Fruit fly (Drosophila melanogaster) whole organism, embryonic: ENCODE results near the gene Cipc.

Experiments used
- Abd-B ChIP-seq: fragments of 200-800 bp; sonication (Bioruptor generic); optimal IDR thresholded peaks from 2 replicates; lab custom pipeline; 2018; ENCODE audit warnings: missing biosample characterization, mild to moderate bottlenecking, missing genetic modification characterization, moderate library complexity
- Aef1 ChIP-seq: fragments of 200-800 bp; sonication (Bioruptor generic); IDR thresholded peaks from 3 replicates; pipeline ENCODE4 v1.3.6; 2022; ENCODE audit warnings: missing biosample characterization, missing genetic modification characterization
- Antp ChIP-seq: fragments of 200-800 bp; sonication (Bioruptor generic); optimal IDR thresholded peaks from 3 replicates; lab custom pipeline; 2016; ENCODE audit warnings: missing biosample characterization, missing genetic modification characterization
- BtbVII ChIP-seq: fragments of 200-800 bp; sonication (Bioruptor generic); optimal IDR thresholded peaks from 3 replicates; lab custom pipeline; 2017; ENCODE audit warnings: missing biosample characterization, mild to moderate bottlenecking, missing genetic modification characterization
- Bteb2 ChIP-seq: fragments of 200-800 bp; sonication (Bioruptor generic); optimal IDR thresholded peaks from 2 replicates; lab custom pipeline; 2016; ENCODE audit warnings: missing biosample characterization, missing genetic modification characterization
- CG10274 ChIP-seq: fragments of 200-800 bp; sonication (Bioruptor generic); optimal IDR thresholded peaks from 3 replicates; lab custom pipeline; 2017; ENCODE audit warnings: missing biosample characterization, mild to moderate bottlenecking, missing genetic modification characterization
- CG10321 ChIP-seq: fragments of 200-800 bp; sonication (Bioruptor generic); IDR thresholded peaks from 2 replicates; pipeline ENCODE4 v1.3.6; 2022; ENCODE audit warnings: missing biosample characterization, missing genetic modification characterization
- CG1233 ChIP-seq: fragments of 200-800 bp; sonication (Bioruptor generic); optimal IDR thresholded peaks from 4 replicates; lab custom pipeline; 2018; ENCODE audit warnings: missing biosample characterization, mild to moderate bottlenecking, missing genetic modification characterization
- CG12391 ChIP-seq: fragments of 200-800 bp; sonication (Bioruptor generic); optimal IDR thresholded peaks from 3 replicates; lab custom pipeline; 2018; ENCODE audit warnings: missing biosample characterization, mild to moderate bottlenecking, missing genetic modification characterization, moderate library complexity
- CG13287 ChIP-seq: fragments of 200-800 bp; sonication (Bioruptor generic); IDR thresholded peaks from 2 replicates; pipeline ENCODE4 v1.3.6; 2022; ENCODE audit warnings: missing biosample characterization, missing genetic modification characterization; ENCODE audit not compliant: partially characterized antibody
- CG13624 ChIP-seq: fragments of 200-800 bp; sonication (Bioruptor generic); optimal IDR thresholded peaks from 2 replicates; lab custom pipeline; 2016; ENCODE audit warnings: missing biosample characterization, missing genetic modification characterization
- CG13775 ChIP-seq: fragments of 200-800 bp; sonication (Bioruptor generic); optimal IDR thresholded peaks from 3 replicates; lab custom pipeline; 2017; ENCODE audit warnings: missing biosample characterization, mild to moderate bottlenecking, missing genetic modification characterization
- CG1529 ChIP-seq: fragments of 200-800 bp; sonication (Bioruptor generic); optimal IDR thresholded peaks from 3 replicates; lab custom pipeline; 2018; ENCODE audit warnings: missing biosample characterization, missing genetic modification characterization
- CG15601 ChIP-seq: fragments of 200-800 bp; sonication (Bioruptor generic); optimal IDR thresholded peaks from 3 replicates; lab custom pipeline; 2019; ENCODE audit warnings: missing biosample characterization, mild to moderate bottlenecking, missing genetic modification characterization, moderate library complexity
- CG17328 ChIP-seq: fragments of 200-800 bp; sonication (Bioruptor generic); IDR thresholded peaks from 2 replicates; pipeline ENCODE4 v1.3.6; 2022; ENCODE audit warnings: missing biosample characterization, missing genetic modification characterization
- CG18764 ChIP-seq: fragments of 200-800 bp; sonication (Bioruptor generic); optimal IDR thresholded peaks from 3 replicates; lab custom pipeline; 2016; ENCODE audit warnings: missing biosample characterization, missing genetic modification characterization
- CG2116 ChIP-seq: fragments of 200-800 bp; sonication (Bioruptor generic); optimal IDR thresholded peaks from 3 replicates; lab custom pipeline; 2018; ENCODE audit warnings: missing biosample characterization, mild to moderate bottlenecking, missing genetic modification characterization
- CG33557 ChIP-seq: fragments of 200-800 bp; sonication (Bioruptor generic); optimal IDR thresholded peaks from 2 replicates; lab custom pipeline; 2019; ENCODE audit warnings: missing biosample characterization, mild to moderate bottlenecking, missing genetic modification characterization, moderate library complexity
- CG34376 ChIP-seq: fragments of 200-800 bp; sonication (Bioruptor generic); optimal IDR thresholded peaks from 2 replicates; lab custom pipeline; 2018; ENCODE audit warnings: missing biosample characterization, mild to moderate bottlenecking, missing genetic modification characterization
- CG4424 ChIP-seq: fragments of 200-800 bp; sonication (Bioruptor generic); optimal IDR thresholded peaks from 3 replicates; lab custom pipeline; 2016; ENCODE audit warnings: missing biosample characterization, missing genetic modification characterization
- CG4617 ChIP-seq: fragments of 200-800 bp; sonication (Bioruptor generic); optimal IDR thresholded peaks from 3 replicates; lab custom pipeline; 2016; ENCODE audit warnings: missing biosample characterization, missing genetic modification characterization, borderline replicate concordance
- CG6854 ChIP-seq: fragments of 200-800 bp; sonication (Bioruptor generic); optimal IDR thresholded peaks from 3 replicates; lab custom pipeline; 2017; ENCODE audit warnings: missing biosample characterization, mild to moderate bottlenecking, missing genetic modification characterization
- CG8478 ChIP-seq: fragments of >200 bp; optimal IDR thresholded peaks from 2 replicates; lab custom pipeline; 2018
- CG8765 ChIP-seq: fragments of 200-800 bp; sonication (Bioruptor generic); IDR thresholded peaks from 2 replicates; pipeline ENCODE4 v1.3.6; 2022; ENCODE audit warnings: missing biosample characterization, missing genetic modification characterization
- CG9932 ChIP-seq: fragments of 200-800 bp; sonication (Bioruptor generic); IDR thresholded peaks from 2 replicates; pipeline ENCODE4 v1.3.6; 2022; ENCODE audit warnings: missing biosample characterization, missing genetic modification characterization
- Elba2 ChIP-seq: fragments of 200-800 bp; sonication (Bioruptor generic); optimal IDR thresholded peaks from 3 replicates; lab custom pipeline; 2016; ENCODE audit warnings: missing biosample characterization, missing genetic modification characterization
- HmgD ChIP-seq: fragments of 200-800 bp; sonication (Bioruptor generic); optimal IDR thresholded peaks from 3 replicates; lab custom pipeline; 2016; ENCODE audit warnings: missing biosample characterization, missing genetic modification characterization
- HmgZ ChIP-seq: fragments of 200-800 bp; sonication (Bioruptor generic); optimal IDR thresholded peaks from 2 replicates; lab custom pipeline; 2018; ENCODE audit warnings: missing biosample characterization, mild to moderate bottlenecking, missing genetic modification characterization
- Hr3 ChIP-seq: fragments of 200-800 bp; sonication (Bioruptor generic); optimal IDR thresholded peaks from 3 replicates; lab custom pipeline; 2016; ENCODE audit warnings: missing biosample characterization, missing genetic modification characterization
- Med ChIP-seq: fragments of 200-800 bp; sonication (Bioruptor generic); peaks from one replicate; lab custom pipeline; 2016; ENCODE audit warnings: missing biosample characterization, missing genetic modification characterization, mild to moderate bottlenecking, inconsistent platforms, moderate library complexity
- Mrtf ChIP-seq: fragments of 200-800 bp; sonication (Bioruptor generic); IDR thresholded peaks from 3 replicates; pipeline ENCODE4 v1.3.6; 2022; ENCODE audit warnings: missing biosample characterization, missing genetic modification characterization
- Myb ChIP-seq: fragments of 200-800 bp; sonication (Bioruptor generic); optimal IDR thresholded peaks from 2 replicates; lab custom pipeline; 2016; ENCODE audit warnings: missing biosample characterization, missing genetic modification characterization
- crp ChIP-seq, 2 experiments: fragments of 200-800 bp; sonication (Bioruptor generic); optimal IDR thresholded peaks; 2 replicates in 1 of 2; 3 replicates in 1 of 2; lab custom pipeline; 2017; ENCODE audit warnings: missing biosample characterization in 2 of 2, missing genetic modification characterization in 2 of 2, mild to moderate bottlenecking in 1 of 2, moderate library complexity in 1 of 2
- exex ChIP-seq: fragments of 200-800 bp; sonication (Bioruptor generic); optimal IDR thresholded peaks from 4 replicates; lab custom pipeline; 2018; ENCODE audit warnings: missing biosample characterization, mild to moderate bottlenecking, missing genetic modification characterization, moderate library complexity
- fd64A ChIP-seq: fragments of 200-800 bp; sonication (Bioruptor generic); optimal IDR thresholded peaks from 3 replicates; lab custom pipeline; 2018; ENCODE audit warnings: missing biosample characterization, mild to moderate bottlenecking, missing genetic modification characterization
- gro ChIP-seq: fragments of 200-800 bp; sonication (Bioruptor generic); optimal IDR thresholded peaks from 2 replicates; lab custom pipeline; 2016; ENCODE audit warnings: missing biosample characterization, missing genetic modification characterization
- hb ChIP-seq: fragments of 200-800 bp; sonication (Bioruptor generic); IDR thresholded peaks from 3 replicates; pipeline ENCODE4 v1.3.6; 2022; ENCODE audit warnings: missing biosample characterization, missing genetic modification characterization; ENCODE audit not compliant: partially characterized antibody
- ind ChIP-seq: fragments of 200-800 bp; sonication (Bioruptor generic); optimal IDR thresholded peaks from 3 replicates; lab custom pipeline; 2016; ENCODE audit warnings: missing biosample characterization, missing genetic modification characterization
- jumu ChIP-seq: fragments of 200-800 bp; sonication (Bioruptor generic); optimal IDR thresholded peaks from 3 replicates; lab custom pipeline; 2016; ENCODE audit warnings: missing biosample characterization, missing genetic modification characterization
- mirr ChIP-seq: fragments of 200-800 bp; sonication (Bioruptor generic); optimal IDR thresholded peaks from 3 replicates; lab custom pipeline; 2018; ENCODE audit warnings: missing biosample characterization, mild to moderate bottlenecking, missing genetic modification characterization
- oc ChIP-seq: fragments of 200-800 bp; sonication (Bioruptor generic); optimal IDR thresholded peaks from 2 replicates; lab custom pipeline; 2018; ENCODE audit warnings: missing biosample characterization, mild to moderate bottlenecking, missing genetic modification characterization, moderate library complexity
- otp ChIP-seq: fragments of 200-800 bp; sonication (Bioruptor generic); IDR thresholded peaks from 3 replicates; pipeline ENCODE4, ENCODE4 v1.3.6; 2022; ENCODE audit warnings: missing biosample characterization, missing genetic modification characterization
- pnt ChIP-seq: fragments of 200-800 bp; sonication (Bioruptor generic); optimal IDR thresholded peaks from 3 replicates; lab custom pipeline; 2016; ENCODE audit warnings: missing biosample characterization, missing genetic modification characterization
- repo ChIP-seq: fragments of 200-800 bp; sonication (Bioruptor generic); optimal IDR thresholded peaks from 2 replicates; lab custom pipeline; 2016; ENCODE audit warnings: missing biosample characterization, missing genetic modification characterization
- run ChIP-seq: fragments of 200-800 bp; sonication (Bioruptor generic); optimal IDR thresholded peaks from 3 replicates; lab custom pipeline; 2018; ENCODE audit warnings: missing biosample characterization, mild to moderate bottlenecking, missing genetic modification characterization
- slp2 ChIP-seq: fragments of 200-800 bp; sonication (Bioruptor generic); optimal IDR thresholded peaks from 2 replicates; lab custom pipeline; 2016; ENCODE audit warnings: missing biosample characterization, missing genetic modification characterization
- tgo ChIP-seq: fragments of 200-800 bp; sonication (Bioruptor generic); IDR thresholded peaks from 3 replicates; pipeline ENCODE4 v1.3.6; 2022; ENCODE audit warnings: missing biosample characterization, missing genetic modification characterization
- tna ChIP-seq: fragments of 200-800 bp; sonication (Bioruptor generic); IDR thresholded peaks from 2 replicates; pipeline ENCODE4 v1.3.6; 2022; ENCODE audit warnings: missing biosample characterization, missing genetic modification characterization; ENCODE audit not compliant: partially characterized antibody
- zen2 ChIP-seq: fragments of 200-800 bp; sonication (Bioruptor generic); IDR thresholded peaks from 3 replicates; pipeline ENCODE4 v1.3.6; 2022; ENCODE audit warnings: missing biosample characterization, missing genetic modification characterization; ENCODE audit not compliant: partially characterized antibody
- zfh1 ChIP-seq: fragments of 200-800 bp; sonication (Bioruptor generic); IDR thresholded peaks from 3 replicates; pipeline ENCODE4 v1.3.6; 2022; ENCODE audit warnings: missing biosample characterization, missing genetic modification characterization
- zfh2 ChIP-seq: fragments of 200-800 bp; sonication (Bioruptor generic); optimal IDR thresholded peaks from 2 replicates; lab custom pipeline; 2016; ENCODE audit warnings: missing biosample characterization, missing genetic modification characterization

The Cipc gene

dm6 chr3R:26117465-26118081 is 10.9 kb downstream of the Cipc start (continued):
- peak; percentile 31 for TF ChIP-seq BtbVII (GFP tag; lab: Kevin White, UChicago)
- TF ChIP-seq CG1529 (GFP tag; lab: Kevin White, UChicago): no peak
- no peak for TF ChIP-seq jumu (GFP tag; lab: Kevin White, UChicago)
- no peak for TF ChIP-seq CG13287 (GFP tag; lab: Robert Waterston, UW)
- no peak for TF ChIP-seq repo (GFP tag; lab: Kevin White, UChicago)
- no peak for TF ChIP-seq crp (GFP tag; optimal IDR thresholded peaks at IDR 0.05; lab: Kevin White, UChicago)
- TF ChIP-seq Mrtf: no peak
- TF ChIP-seq CG9932: peak; percentile 60
- TF ChIP-seq CG6854 (GFP tag; lab: Kevin White, UChicago): peak; percentile 39
- peak; percentile 36 for TF ChIP-seq HmgZ (tag; lab: Kevin White, UChicago)
- TF ChIP-seq fd64A: no peak
- TF ChIP-seq tgo (GFP tag; lab: Robert Waterston, UW): peak; percentile 47; the same call in 1 of the 3 replicates
- TF ChIP-seq zfh2 (GFP tag; lab: Kevin White, UChicago): peak; percentile 9
- TF ChIP-seq CG1233 (GFP tag; lab: Kevin White, UChicago): peak; percentile 1
- no peak for TF ChIP-seq CG13624
- TF ChIP-seq CG8478: no peak
- no peak for TF ChIP-seq otp (GFP tag; lab: Robert Waterston, UW)
- no peak for TF ChIP-seq zen2
- peak; percentile 39 for TF ChIP-seq ind (GFP tag; lab: Kevin White, UChicago)
- TF ChIP-seq Myb (GFP tag; lab: Kevin White, UChicago): no peak
- TF ChIP-seq CG12391 (tag; lab: Kevin White, UChicago): peak; percentile 51
- TF ChIP-seq CG10274 (GFP tag; lab: Kevin White, UChicago): no peak
- no peak for TF ChIP-seq CG4617 (GFP tag; lab: Kevin White, UChicago)
- TF ChIP-seq CG13775 (GFP tag; lab: Kevin White, UChicago): peak; percentile 48
- peak; percentile 53 for TF ChIP-seq oc
- TF ChIP-seq run (tag; lab: Kevin White, UChicago): peak; percentile 2
- TF ChIP-seq CG10321 (GFP tag; lab: Robert Waterston, UW): peak; percentile 88
- no peak for TF ChIP-seq slp2
- TF ChIP-seq CG18764 (GFP tag; lab: Kevin White, UChicago): no peak
- TF ChIP-seq Bteb2 (GFP tag; lab: Kevin White, UChicago): no peak
- no peak for TF ChIP-seq CG4424 (GFP tag; lab: Kevin White, UChicago)
- peak; percentile 67 for TF ChIP-seq mirr (GFP tag; lab: Kevin White, UChicago)
- peak; percentile 56 for TF ChIP-seq CG17328
- peak; percentile 21 for TF ChIP-seq Hr3 (GFP tag; lab: Kevin White, UChicago)
- TF ChIP-seq hb (GFP tag; lab: Robert Waterston, UW): no peak
- no peak for TF ChIP-seq CG33557 (GFP tag; lab: Kevin White, UChicago)
- no peak for TF ChIP-seq tna
- TF ChIP-seq Elba2 (GFP tag; lab: Kevin White, UChicago): no peak
- TF ChIP-seq gro (GFP tag; lab: Kevin White, UChicago): no peak
- TF ChIP-seq Antp (GFP tag; lab: Kevin White, UChicago): peak; percentile 26
- peak; percentile 21 for TF ChIP-seq CG34376 (GFP tag; lab: Kevin White, UChicago)
- no peak for TF ChIP-seq pnt (GFP tag; lab: Kevin White, UChicago)
- no peak for TF ChIP-seq Aef1 (GFP tag; lab: Robert Waterston, UW)
- TF ChIP-seq HmgD (GFP tag; lab: Kevin White, UChicago): no peak
- TF ChIP-seq zfh1 (GFP tag; lab: Robert Waterston, UW): no peak
- TF ChIP-seq CG8765 (GFP tag; lab: Robert Waterston, UW): no peak
- TF ChIP-seq exex (tag; lab: Kevin White, UChicago): peak; percentile 49
- TF ChIP-seq CG15601 (tag; lab: Kevin White, UChicago): no peak
- peak; percentile 7 for TF ChIP-seq CG2116 (GFP tag; lab: Kevin White, UChicago)
- peak; percentile 4 for TF ChIP-seq Abd-B
- TF ChIP-seq Med (GFP tag; lab: Kevin White, UChicago): peak; percentile 83
